Worm (Caenorhabditis elegans): Measurements from ENCODE around the gene C39H7.4.

C39H7.4 gene

ce11 chrIV:5657126-5657666 is 42.8 kb upstream of the C39H7.4 start (continued):
- peak; percentile 87 for TF ChIP-seq nhr-102 (tag; optimal IDR thresholded peaks at IDR 0.05)
- no peak for TF ChIP-seq tag-97 (GFP tag; IDR thresholded peaks at IDR 0.05)

ce11 chrIV:5655966-5656389 is 41.6 kb upstream of the C39H7.4 start:
- peak; percentile 87 for TF ChIP-seq hlh-11 (tag; optimal IDR thresholded peaks at IDR 0.05)
- TF ChIP-seq daf-16 (GFP tag; optimal IDR thresholded peaks at IDR 0.05) = no peak
- TF ChIP-seq daf-16 (tag; optimal IDR thresholded peaks at IDR 0.05) = peak; percentile 30
- TF ChIP-seq ztf-11 (tag; optimal IDR thresholded peaks at IDR 0.05) = no peak
- peak; percentile 29 for TF ChIP-seq rbr-2 (tag; optimal IDR thresholded peaks at IDR 0.05)
- TF ChIP-seq dpl-1 (GFP tag; optimal IDR thresholded peaks at IDR 0.05) = peak; percentile 83
- TF ChIP-seq hmg-1.1 (GFP tag; IDR thresholded peaks at IDR 0.05) = peak; percentile 55
- TF ChIP-seq ces-1 (GFP tag; optimal IDR thresholded peaks at IDR 0.05) = no peak
- no peak for TF ChIP-seq lin-29 (GFP tag; IDR thresholded peaks at IDR 0.05)
- no peak for TF ChIP-seq nhr-111 (GFP tag; optimal IDR thresholded peaks at IDR 0.05)
- no peak for TF ChIP-seq egl-27 (tag; optimal IDR thresholded peaks at IDR 0.05)
- peak; percentile 99 for TF ChIP-seq nhr-28 (tag; optimal IDR thresholded peaks at IDR 0.05)
- no peak for TF ChIP-seq Y5F2A.4 (GFP tag; optimal IDR thresholded peaks at IDR 0.05)
- TF ChIP-seq ceh-20 (GFP tag; IDR thresholded peaks at IDR 0.05) = no peak
- TF ChIP-seq hif-1 (tag; optimal IDR thresholded peaks at IDR 0.05) = peak; percentile 88 to 100
- TF ChIP-seq nhr-77 (tag; optimal IDR thresholded peaks at IDR 0.05) = peak; percentile 72
- no peak for TF ChIP-seq ceh-62 (tag; optimal IDR thresholded peaks at IDR 0.05)
- no peak for TF ChIP-seq duxl-1 (tag; optimal IDR thresholded peaks at IDR 0.05; ENCODE audit: poor library complexity)
- TF ChIP-seq snpc-4 (tag; optimal IDR thresholded peaks at IDR 0.05) = no peak
- peak; percentile 38 for TF ChIP-seq spr-1 (tag; optimal IDR thresholded peaks at IDR 0.05)
- TF ChIP-seq Y48G9A.11 (GFP tag; IDR thresholded peaks at IDR 0.05) = no peak
- no peak for TF ChIP-seq ztf-7 (tag; optimal IDR thresholded peaks at IDR 0.05)
- TF ChIP-seq nhr-11 (tag; optimal IDR thresholded peaks at IDR 0.05) = peak; percentile 63
- TF ChIP-seq F44E2.7 (GFP tag; IDR thresholded peaks at IDR 0.05) = no peak
- peak; percentile 22; the same call in 1 of the 2 replicates for TF ChIP-seq mdt-29 (GFP tag; IDR thresholded peaks at IDR 0.05)
- TF ChIP-seq nhr-76 (tag; optimal IDR thresholded peaks at IDR 0.05) = no peak
- no peak for TF ChIP-seq egl-43 (GFP tag; IDR thresholded peaks at IDR 0.05)
- TF ChIP-seq zip-2 (tag; optimal IDR thresholded peaks at IDR 0.05) = no peak
- TF ChIP-seq nhr-41 (GFP tag; IDR thresholded peaks at IDR 0.05) = no peak
- TF ChIP-seq lin-39 (tag; optimal IDR thresholded peaks at IDR 0.05) = no peak
- TF ChIP-seq zfp-3 (GFP tag; conservative IDR thresholded peaks at IDR 0.05) = no peak
- peak; percentile 79 for TF ChIP-seq dmd-6 (GFP tag; IDR thresholded peaks at IDR 0.05)
- TF ChIP-seq arid-1 (GFP tag; conservative IDR thresholded peaks at IDR 0.05) = no peak
- TF ChIP-seq spr-3 (GFP tag; optimal IDR thresholded peaks at IDR 0.05) = no peak
- no peak for TF ChIP-seq ceh-44 (GFP tag; IDR thresholded peaks at IDR 0.05)
- TF ChIP-seq fos-1 (tag; optimal IDR thresholded peaks at IDR 0.05) = no peak
- no peak for TF ChIP-seq dmd-8 (GFP tag; IDR thresholded peaks at IDR 0.05)
- peak; percentile 100 for TF ChIP-seq aha-1 (tag)
- no peak for TF ChIP-seq madf-5 (GFP tag; IDR thresholded peaks at IDR 0.05)
- TF ChIP-seq nhr-48 (tag; optimal IDR thresholded peaks at IDR 0.05) = peak; percentile 73
- TF ChIP-seq ceh-32 (tag; optimal IDR thresholded peaks at IDR 0.05; ENCODE audit: poor library complexity) = no peak
- TF ChIP-seq Y105C5A.15 (GFP tag; IDR thresholded peaks at IDR 0.05) = no peak
- TF ChIP-seq ZK546.5 (tag; optimal IDR thresholded peaks at IDR 0.05) = no peak
- no peak for TF ChIP-seq vab-7 (GFP tag; IDR thresholded peaks at IDR 0.05)
- no peak for TF ChIP-seq saeg-2 (GFP tag; IDR thresholded peaks at IDR 0.05)
- no peak for TF ChIP-seq lin-1 (GFP tag; IDR thresholded peaks at IDR 0.05)
- no peak for TF ChIP-seq dmd-9 (GFP tag; IDR thresholded peaks at IDR 0.05)
- 0 out of 2 replicates have a peak, but pooled peaks have one; percentile 20 for TF ChIP-seq mxl-2 (GFP tag; conservative IDR thresholded peaks at IDR 0.05)
